Worm (Caenorhabditis elegans): ENCODE results near the gene H04D03.6.

DNA sequence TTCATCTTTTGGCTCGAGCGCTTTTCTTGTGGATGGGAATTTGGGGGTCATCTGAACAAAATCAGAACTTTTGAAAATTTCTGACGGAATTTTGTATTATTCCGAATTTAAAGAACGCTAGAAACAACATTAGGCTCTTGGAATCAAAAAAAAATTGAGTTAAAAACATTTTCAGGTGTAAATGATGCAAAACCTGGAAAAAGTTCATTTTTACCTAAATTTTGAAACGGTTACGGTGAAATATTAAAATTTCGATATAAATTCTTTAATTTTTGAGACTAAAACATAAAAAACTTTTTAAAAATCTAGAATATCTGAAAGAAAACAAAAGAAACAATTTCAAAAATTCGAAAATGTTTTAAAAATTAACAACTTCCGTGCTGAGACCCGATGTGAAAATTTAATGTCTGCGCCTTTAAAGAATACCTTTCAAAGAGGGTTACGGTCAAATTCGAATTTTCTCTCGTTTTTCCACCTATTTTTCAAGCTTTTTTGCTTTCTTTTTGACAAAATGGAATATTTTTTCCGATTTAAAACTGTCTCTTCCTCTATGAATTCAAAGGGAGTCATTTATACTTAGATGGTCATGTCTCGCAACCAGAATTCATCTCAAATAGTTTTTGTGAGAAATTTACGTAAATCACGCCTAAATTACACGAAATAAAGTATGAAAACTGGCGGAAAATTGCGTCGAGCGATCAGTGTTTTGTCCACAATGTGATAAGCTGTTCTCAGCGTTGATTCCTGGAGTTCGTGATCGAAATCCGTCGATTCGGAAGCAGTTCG is 3.9 kb upstream of the H04D03.6 start, which contains the start of the genes H04D03.2 and ecps-2:
- no peak for TF ChIP-seq lsy-2 (tag; optimal IDR thresholded peaks at IDR 0.05)
- TF ChIP-seq blmp-1 (tag; optimal IDR thresholded peaks at IDR 0.05), result no peak
- TF ChIP-seq unc-62 (GFP tag; optimal IDR thresholded peaks at IDR 0.05), result no peak
- no peak for TF ChIP-seq sem-2 (GFP tag; optimal IDR thresholded peaks at IDR 0.05)
- no peak for TF ChIP-seq ceh-83 (GFP tag; optimal IDR thresholded peaks at IDR 0.05)
- TF ChIP-seq elt-1 (tag; optimal IDR thresholded peaks at IDR 0.05; ENCODE audit: borderline replicate concordance, insufficient read depth), result no peak
- no peak for TF ChIP-seq mab-5 (tag; optimal IDR thresholded peaks at IDR 0.05)
- no peak for TF ChIP-seq unc-39 (tag; optimal IDR thresholded peaks at IDR 0.05)
- TF ChIP-seq snpc-4 (tag; optimal IDR thresholded peaks at IDR 0.05), result no peak
